Fruit fly (Drosophila melanogaster): ENCODE data around the gene Btnd.

DNA sequence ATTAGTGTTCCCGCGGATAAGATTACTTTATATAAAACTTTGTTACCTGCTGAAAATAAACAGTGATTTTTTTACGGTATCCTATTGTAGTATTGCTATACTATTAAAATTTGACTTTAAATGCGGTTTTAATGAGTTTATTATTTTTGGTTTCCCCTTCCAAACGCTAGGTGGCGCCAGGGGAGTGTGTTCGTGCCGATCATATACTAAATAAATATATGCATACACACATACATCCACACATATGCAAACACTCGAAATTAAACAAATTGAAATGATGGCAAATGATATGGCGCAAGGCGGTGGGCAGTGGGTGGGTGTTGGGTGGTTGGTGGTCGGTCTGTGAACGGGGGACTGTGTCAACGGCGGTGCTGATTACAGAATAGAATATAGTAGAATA, 34.6 kb upstream of the Btnd start:
- TF ChIP-seq CG12605 (GFP tag; IDR thresholded peaks at IDR 0.05) = no peak
- TF ChIP-seq CG17806 (tag; optimal IDR thresholded peaks at IDR 0.05) = no peak
- no peak for TF ChIP-seq Pif1B (GFP tag; optimal IDR thresholded peaks at IDR 0.05)
- TF ChIP-seq D1 (tag; optimal IDR thresholded peaks at IDR 0.05) = no peak
- TF ChIP-seq CG10348 (GFP tag; IDR thresholded peaks at IDR 0.05) = no peak
- no peak for TF ChIP-seq CG8159 (tag; optimal IDR thresholded peaks at IDR 0.05)
- TF ChIP-seq CG13204 (GFP tag; optimal IDR thresholded peaks at IDR 0.05) = no peak
- TF ChIP-seq fd96Ca (GFP tag; IDR thresholded peaks at IDR 0.05) = no peak
- TF ChIP-seq CG32121 (GFP tag; IDR thresholded peaks at IDR 0.05) = no peak
- TF ChIP-seq CG34367 (tag; optimal IDR thresholded peaks at IDR 0.05) = no peak

Data from whole organism, pupa.